Fruit fly (Drosophila melanogaster): Measurements from ENCODE around the gene ND-39.
A peak's percentile ranks its signal among the peaks of the same experiment; 100 is the strongest.

The ND-39 gene

dm6 chr3L:20465941-20466340, 25.9 kb upstream of the ND-39 start, which contains the start of gene CG42764:
Gene CG42764, minus strand, starts transcription at chr3L:20466041.
- TF ChIP-seq EcR (GFP tag; optimal IDR thresholded peaks at IDR 0.05) (no peak), usp (GFP tag; optimal IDR thresholded peaks at IDR 0.05) (no peak), CG8478 (optimal IDR thresholded peaks at IDR 0.05) (no peak), psq (optimal IDR thresholded peaks at IDR 0.05) (no peak), pan (optimal IDR thresholded peaks at IDR 0.05) (no peak), Dll (optimal IDR thresholded peaks at IDR 0.05) (no peak)

- no peak for TF ChIP-seq pan (optimal IDR thresholded peaks at IDR 0.05)
- TF ChIP-seq EcR (GFP tag; optimal IDR thresholded peaks at IDR 0.05): no peak
- no peak for TF ChIP-seq usp (GFP tag; optimal IDR thresholded peaks at IDR 0.05)
- no peak for TF ChIP-seq Dll (optimal IDR thresholded peaks at IDR 0.05)
- no peak for TF ChIP-seq CG8478 (optimal IDR thresholded peaks at IDR 0.05)
- no peak for TF ChIP-seq psq (optimal IDR thresholded peaks at IDR 0.05)
Observed at dm6 chr3L:20466599-20466998, 25.3 kb upstream of the ND-39 start, which contains the start of gene Tdh. Gene Tdh, plus strand, starts transcription at chr3L:20466944.

dm6 chr3L:20467433-20467832, 24.4 kb upstream of the ND-39 start:
- TF ChIP-seq usp (GFP tag; optimal IDR thresholded peaks at IDR 0.05): no peak
- TF ChIP-seq CG8478 (optimal IDR thresholded peaks at IDR 0.05): no peak
- no peak for TF ChIP-seq EcR (GFP tag; optimal IDR thresholded peaks at IDR 0.05)
- TF ChIP-seq pan (optimal IDR thresholded peaks at IDR 0.05): no peak
- no peak for TF ChIP-seq Dll (optimal IDR thresholded peaks at IDR 0.05)
- TF ChIP-seq psq (optimal IDR thresholded peaks at IDR 0.05): no peak

- TF ChIP-seq EcR (GFP tag; optimal IDR thresholded peaks at IDR 0.05): no peak
- no peak for TF ChIP-seq usp (GFP tag; optimal IDR thresholded peaks at IDR 0.05)
- TF ChIP-seq CG8478 (optimal IDR thresholded peaks at IDR 0.05): no peak
Observed at dm6 chr3L:20470991-20471498, 20.8 kb upstream of the ND-39 start.

dm6 chr3L:20471499-20472313, 20.2 kb upstream of the ND-39 start:
- TF ChIP-seq usp (GFP tag; optimal IDR thresholded peaks at IDR 0.05) (no peak), pan (optimal IDR thresholded peaks at IDR 0.05) (no peak), EcR (GFP tag; optimal IDR thresholded peaks at IDR 0.05) (no peak), Dll (optimal IDR thresholded peaks at IDR 0.05) (no peak), psq (optimal IDR thresholded peaks at IDR 0.05) (no peak), CG8478 (optimal IDR thresholded peaks at IDR 0.05) (no peak)

- no peak for TF ChIP-seq psq (optimal IDR thresholded peaks at IDR 0.05)
- no peak for TF ChIP-seq Dll (optimal IDR thresholded peaks at IDR 0.05)
- no peak for TF ChIP-seq usp (GFP tag; optimal IDR thresholded peaks at IDR 0.05)
- no peak for TF ChIP-seq EcR (GFP tag; optimal IDR thresholded peaks at IDR 0.05)
- no peak for TF ChIP-seq CG8478 (optimal IDR thresholded peaks at IDR 0.05)
- TF ChIP-seq pan (optimal IDR thresholded peaks at IDR 0.05): no peak
Observed at dm6 chr3L:20472607-20473006, 19.3 kb upstream of the ND-39 start.

- TF ChIP-seq CG8478 (optimal IDR thresholded peaks at IDR 0.05) (no peak), usp (GFP tag; optimal IDR thresholded peaks at IDR 0.05) (no peak), pan (optimal IDR thresholded peaks at IDR 0.05) (no peak), Dll (optimal IDR thresholded peaks at IDR 0.05) (no peak), psq (optimal IDR thresholded peaks at IDR 0.05) (no peak), EcR (GFP tag; optimal IDR thresholded peaks at IDR 0.05) (no peak)
Observed at dm6 chr3L:20473021-20473799, 18.7 kb upstream of the ND-39 start, which contains the start of the genes CG32428 and CG5969. Gene CG32428, minus strand, starts transcription at chr3L:20473723. Gene CG5969, plus strand, starts transcription at chr3L:20473783.

- TF ChIP-seq usp (GFP tag; optimal IDR thresholded peaks at IDR 0.05): no peak
- no peak for TF ChIP-seq psq (optimal IDR thresholded peaks at IDR 0.05)
- no peak for TF ChIP-seq Dll (optimal IDR thresholded peaks at IDR 0.05)
- no peak for TF ChIP-seq EcR (GFP tag; optimal IDR thresholded peaks at IDR 0.05)
- TF ChIP-seq pan (optimal IDR thresholded peaks at IDR 0.05): no peak
Observed at dm6 chr3L:20474197-20474788, 17.6 kb upstream of the ND-39 start, which contains the start of gene isoQC. Gene isoQC, plus strand, starts transcription at chr3L:20474466.

dm6 chr3L:20474789-20475208, 17.1 kb upstream of the ND-39 start:
- TF ChIP-seq pan (optimal IDR thresholded peaks at IDR 0.05): no peak
- no peak for TF ChIP-seq CG8478 (optimal IDR thresholded peaks at IDR 0.05)
- TF ChIP-seq EcR (GFP tag; optimal IDR thresholded peaks at IDR 0.05): no peak
- no peak for TF ChIP-seq Dll (optimal IDR thresholded peaks at IDR 0.05)
- TF ChIP-seq psq (optimal IDR thresholded peaks at IDR 0.05): no peak
- no peak for TF ChIP-seq usp (GFP tag; optimal IDR thresholded peaks at IDR 0.05)

dm6 chr3L:20487649-20488048, 4.2 kb upstream of the ND-39 start:
- TF ChIP-seq EcR (GFP tag; optimal IDR thresholded peaks at IDR 0.05) (no peak), usp (GFP tag; optimal IDR thresholded peaks at IDR 0.05) (no peak), psq (optimal IDR thresholded peaks at IDR 0.05) (no peak), CG8478 (optimal IDR thresholded peaks at IDR 0.05) (no peak), pan (optimal IDR thresholded peaks at IDR 0.05) (peak; percentile 34)

- TF ChIP-seq psq (optimal IDR thresholded peaks at IDR 0.05) (no peak), EcR (GFP tag; optimal IDR thresholded peaks at IDR 0.05) (no peak), pan (optimal IDR thresholded peaks at IDR 0.05) (no peak), usp (GFP tag; optimal IDR thresholded peaks at IDR 0.05) (no peak), Dll (optimal IDR thresholded peaks at IDR 0.05) (no peak), CG8478 (optimal IDR thresholded peaks at IDR 0.05) (no peak)
Observed at dm6 chr3L:20493417-20494261, 1.8 kb downstream of the ND-39 start.

Data from whole organism.